Fruit fly (Drosophila melanogaster) whole organism, embryonic: ENCODE data around the gene Tmtc2.

ENCODE experiments used
- Atf3 ChIP-seq: fragments of 200-800 bp; sonication (Bioruptor generic); optimal IDR thresholded peaks from 3 replicates; lab custom pipeline; 2016; ENCODE audit warnings: missing biosample characterization, missing genetic modification characterization
- B-H1 ChIP-seq: fragments of 200-800 bp; sonication (Bioruptor generic); IDR thresholded peaks from 3 replicates; pipeline ENCODE4 v1.3.6; 2022; ENCODE audit warnings: missing biosample characterization, missing genetic modification characterization
- Bteb2 ChIP-seq: fragments of 200-800 bp; sonication (Bioruptor generic); optimal IDR thresholded peaks from 2 replicates; lab custom pipeline; 2016; ENCODE audit warnings: missing biosample characterization, missing genetic modification characterization
- C15 ChIP-seq: fragments of 200-800 bp; sonication (Bioruptor generic); IDR thresholded peaks from 3 replicates; pipeline ENCODE4 v1.3.6; 2022; ENCODE audit warnings: missing biosample characterization, missing genetic modification characterization
- CG1024 ChIP-seq: fragments of 200-800 bp; sonication (Bioruptor generic); IDR thresholded peaks from 2 replicates; pipeline ENCODE4 v1.3.6; 2022; ENCODE audit warnings: missing biosample characterization, missing genetic modification characterization
- CG10366 ChIP-seq: fragments of 200-800 bp; sonication (Bioruptor generic); IDR thresholded peaks from 2 replicates; pipeline ENCODE4 v1.3.6; 2022; ENCODE audit warnings: missing biosample characterization, missing genetic modification characterization
- CG12659 ChIP-seq: fragments of 200-800 bp; sonication (Bioruptor generic); optimal IDR thresholded peaks from 3 replicates; lab custom pipeline; 2017; ENCODE audit warnings: mild to moderate bottlenecking, missing biosample characterization, missing genetic modification reagents, missing genetic modification characterization
- CG14441 ChIP-seq: fragments of 200-800 bp; sonication (Bioruptor generic); IDR thresholded peaks from 2 replicates; pipeline ENCODE4 v1.3.6; 2022; ENCODE audit warnings: missing biosample characterization, missing genetic modification characterization
- CG14710 ChIP-seq: fragments of 200-800 bp; sonication (Bioruptor generic); optimal IDR thresholded peaks from 3 replicates; lab custom pipeline; 2019; ENCODE audit warnings: missing biosample characterization, mild to moderate bottlenecking, missing genetic modification characterization, moderate library complexity
- CG1647 ChIP-seq: fragments of 200-800 bp; sonication (Bioruptor generic); optimal IDR thresholded peaks from 3 replicates; lab custom pipeline; 2016; ENCODE audit warnings: missing biosample characterization, missing genetic modification characterization
- CG17359 ChIP-seq: fragments of 200-800 bp; sonication (Bioruptor generic); optimal IDR thresholded peaks from 3 replicates; lab custom pipeline; 2018; ENCODE audit warnings: missing biosample characterization, mild to moderate bottlenecking, missing genetic modification characterization, moderate library complexity
- CG17385 ChIP-seq: fragments of 200-800 bp; sonication (Bioruptor generic); optimal IDR thresholded peaks from 3 replicates; lab custom pipeline; 2018; ENCODE audit warnings: missing biosample characterization, mild to moderate bottlenecking, missing genetic modification characterization
- CG17829 ChIP-seq: fragments of 200-800 bp; optimal IDR thresholded peaks from 2 replicates; lab custom pipeline; 2019; ENCODE audit warnings: missing biosample characterization, mild to moderate bottlenecking, missing genetic modification characterization, moderate library complexity
- CG18011 ChIP-seq: fragments of 200-800 bp; sonication (Bioruptor generic); optimal IDR thresholded peaks from 2 replicates; lab custom pipeline; 2017; ENCODE audit warnings: missing biosample characterization, missing genetic modification characterization, mild to moderate bottlenecking, moderate library complexity, missing genotype
- CG2678 ChIP-seq: fragments of 200-800 bp; sonication (Bioruptor generic); optimal IDR thresholded peaks from 3 replicates; lab custom pipeline; 2019; ENCODE audit warnings: missing biosample characterization, mild to moderate bottlenecking, missing genetic modification characterization, moderate library complexity
- CG3726 ChIP-seq: fragments of 200-800 bp; sonication (Bioruptor generic); IDR thresholded peaks from 3 replicates; pipeline ENCODE4, ENCODE4 v1.3.6; 2022; ENCODE audit warnings: missing biosample characterization, missing genetic modification characterization
- CG3838 ChIP-seq: fragments of 200-800 bp; sonication (Bioruptor generic); optimal IDR thresholded peaks from 3 replicates; lab custom pipeline; 2016; ENCODE audit warnings: missing biosample characterization, missing genetic modification characterization
- CG3995 ChIP-seq: fragments of 200-800 bp; sonication (Bioruptor generic); optimal IDR thresholded peaks from 3 replicates; lab custom pipeline; 2016; ENCODE audit warnings: missing biosample characterization, missing genetic modification characterization
- CG4404 ChIP-seq: fragments of 200-800 bp; sonication (Bioruptor generic); IDR thresholded peaks from 2 replicates; pipeline ENCODE4 v1.3.6; 2022; ENCODE audit warnings: missing biosample characterization, missing genetic modification characterization
- CG4730 ChIP-seq: fragments of 200-800 bp; sonication (Bioruptor generic); IDR thresholded peaks from 2 replicates; pipeline ENCODE4 v1.3.6; 2022; ENCODE audit warnings: missing biosample characterization, missing genetic modification characterization
- CG4820 ChIP-seq: fragments of 200-800 bp; sonication (Bioruptor generic); optimal IDR thresholded peaks from 3 replicates; lab custom pipeline; 2016; ENCODE audit warnings: missing biosample characterization, missing genetic modification characterization
- CG5180 ChIP-seq: fragments of 200-800 bp; sonication (Bioruptor generic); optimal IDR thresholded peaks from 3 replicates; lab custom pipeline; 2017; ENCODE audit warnings: missing biosample characterization, missing genetic modification characterization, mild to moderate bottlenecking, moderate library complexity, missing genetic modification reagents
- CG5953 ChIP-seq: fragments of 200-800 bp; sonication (Bioruptor generic); IDR thresholded peaks from 2 replicates; pipeline ENCODE4 v1.3.6; 2022; ENCODE audit warnings: missing biosample characterization, missing genetic modification characterization
- CG9932 ChIP-seq: fragments of 200-800 bp; sonication (Bioruptor generic); IDR thresholded peaks from 2 replicates; pipeline ENCODE4 v1.3.6; 2022; ENCODE audit warnings: missing biosample characterization, missing genetic modification characterization
- Dip3 ChIP-seq: fragments of 200-800 bp; sonication (Bioruptor generic); optimal IDR thresholded peaks from 3 replicates; lab custom pipeline; 2016; ENCODE audit warnings: missing biosample characterization, missing genetic modification characterization
- Doc3 ChIP-seq: fragments of 200-800 bp; sonication (Bioruptor generic); IDR thresholded peaks from 3 replicates; pipeline ENCODE4 v1.3.6; 2022; ENCODE audit warnings: missing biosample characterization, missing genetic modification characterization; ENCODE audit not compliant: partially characterized antibody
- Drgx ChIP-seq: fragments of 200-800 bp; sonication (Bioruptor generic); IDR thresholded peaks from 2 replicates; pipeline ENCODE4 v1.3.6; 2022; ENCODE audit warnings: missing biosample characterization, missing genetic modification characterization
- ERR ChIP-seq: fragments of 200-800 bp; sonication (Bioruptor generic); optimal IDR thresholded peaks from 2 replicates; lab custom pipeline; 2016; ENCODE audit warnings: missing biosample characterization, missing genetic modification characterization
- Elba2 ChIP-seq: fragments of 200-800 bp; sonication (Bioruptor generic); optimal IDR thresholded peaks from 3 replicates; lab custom pipeline; 2016; ENCODE audit warnings: missing biosample characterization, missing genetic modification characterization
- Hr3 ChIP-seq: fragments of 200-800 bp; sonication (Bioruptor generic); optimal IDR thresholded peaks from 3 replicates; lab custom pipeline; 2016; ENCODE audit warnings: missing biosample characterization, missing genetic modification characterization
- Mes4 ChIP-seq: fragments of 200-800 bp; sonication (Bioruptor generic); optimal IDR thresholded peaks from 2 replicates; lab custom pipeline; 2016; ENCODE audit warnings: missing biosample characterization, missing genetic modification characterization
- NFAT ChIP-seq: fragments of 200-800 bp; sonication (Bioruptor generic); IDR thresholded peaks from 2 replicates; pipeline ENCODE4 v1.3.6; 2022; ENCODE audit warnings: missing biosample characterization, missing genetic modification characterization
- Ptx1 ChIP-seq: fragments of 200-800 bp; sonication (Bioruptor generic); IDR thresholded peaks from 2 replicates; pipeline ENCODE4 v1.3.6; 2022; ENCODE audit warnings: missing biosample characterization, missing genetic modification characterization
- Six4 ChIP-seq: fragments of 200-800 bp; sonication (Bioruptor generic); optimal IDR thresholded peaks from 2 replicates; lab custom pipeline; 2016; ENCODE audit warnings: missing biosample characterization, missing genetic modification characterization
- Sox102F ChIP-seq: fragments of 200-800 bp; sonication (Bioruptor generic); optimal IDR thresholded peaks from 2 replicates; lab custom pipeline; 2018; ENCODE audit warnings: missing biosample characterization, mild to moderate bottlenecking, missing genetic modification characterization, moderate library complexity
- chif ChIP-seq, 2 experiments: fragments of 200-800 bp; sonication (Bioruptor generic); optimal IDR thresholded peaks; 3 replicates each; lab custom pipeline; 2016; ENCODE audit warnings: missing biosample characterization in 2 of 2, missing genetic modification characterization in 2 of 2
- chm ChIP-seq: fragments of 200-800 bp; sonication (Bioruptor generic); IDR thresholded peaks from 2 replicates; pipeline ENCODE4 v1.3.6; 2022; ENCODE audit warnings: missing biosample characterization, missing genetic modification characterization
- chn ChIP-seq: fragments of 200-800 bp; sonication (Bioruptor generic); optimal IDR thresholded peaks from 2 replicates; lab custom pipeline; 2016; ENCODE audit warnings: missing biosample characterization, missing genetic modification characterization
- crc ChIP-seq: fragments of 200-800 bp; sonication (Bioruptor generic); optimal IDR thresholded peaks from 2 replicates; lab custom pipeline; 2016; ENCODE audit warnings: missing biosample characterization, missing genetic modification characterization
- crol ChIP-seq: fragments of 200-800 bp; sonication (Bioruptor generic); IDR thresholded peaks from 2 replicates; pipeline ENCODE4 v1.3.6; 2022; ENCODE audit warnings: missing biosample characterization, missing genetic modification characterization
- dmrt99B ChIP-seq: fragments of 200-800 bp; sonication (Bioruptor generic); optimal IDR thresholded peaks from 2 replicates; lab custom pipeline; 2018; ENCODE audit warnings: missing biosample characterization, mild to moderate bottlenecking, missing genetic modification characterization, moderate library complexity
- dysf ChIP-seq: fragments of 200-800 bp; sonication (Bioruptor generic); IDR thresholded peaks from 3 replicates; pipeline ENCODE4 v1.3.6; 2022; ENCODE audit warnings: missing biosample characterization, missing genetic modification characterization
- ewg ChIP-seq: fragments of 200-800 bp; sonication (Bioruptor generic); optimal IDR thresholded peaks from 3 replicates; lab custom pipeline; 2017; ENCODE audit warnings: mild to moderate bottlenecking, missing biosample characterization, missing genetic modification reagents, missing genetic modification characterization
- fru ChIP-seq: fragments of >200 bp; optimal IDR thresholded peaks from 2 replicates; lab custom pipeline; 2017
- kni ChIP-seq: fragments of 200-800 bp; sonication (Bioruptor generic); optimal IDR thresholded peaks from 3 replicates; lab custom pipeline; 2017; ENCODE audit warnings: mild to moderate bottlenecking, missing biosample characterization, missing genetic modification reagents, missing genetic modification characterization
- pita ChIP-seq: fragments of 200-800 bp; sonication (Bioruptor generic); optimal IDR thresholded peaks from 2 replicates; lab custom pipeline; 2017; ENCODE audit warnings: missing biosample characterization, mild to moderate bottlenecking, missing genetic modification characterization
- salm ChIP-seq: fragments of 200-800 bp; sonication (Bioruptor generic); optimal IDR thresholded peaks from 2 replicates; lab custom pipeline; 2018; ENCODE audit warnings: missing biosample characterization, mild to moderate bottlenecking, missing genetic modification characterization
- sisA ChIP-seq: fragments of 200-800 bp; sonication (Bioruptor generic); IDR thresholded peaks from 2 replicates; pipeline ENCODE4 v1.3.6; 2022; ENCODE audit warnings: missing biosample characterization, missing genetic modification characterization
- slbo ChIP-seq: fragments of 200-800 bp; sonication (Bioruptor generic); IDR thresholded peaks from 2 replicates; pipeline ENCODE4 v1.3.6; 2022; ENCODE audit warnings: missing biosample characterization, missing genetic modification characterization
- so ChIP-seq: fragments of 200-800 bp; sonication (Bioruptor generic); IDR thresholded peaks from 3 replicates; pipeline ENCODE4 v1.3.6; 2022; ENCODE audit warnings: missing biosample characterization, missing genetic modification characterization
- tin ChIP-seq: fragments of 200-800 bp; sonication (Bioruptor generic); optimal IDR thresholded peaks from 3 replicates; lab custom pipeline; 2016; ENCODE audit warnings: missing biosample characterization, missing genetic modification characterization
- ttk ChIP-seq: fragments of 200-800 bp; sonication (Bioruptor generic); IDR thresholded peaks from 2 replicates; pipeline ENCODE4 v2.1.2; 2022; ENCODE audit warnings: missing biosample characterization, missing genetic modification characterization
- wor ChIP-seq: fragments of 200-800 bp; sonication (Bioruptor generic); IDR thresholded peaks from 2 replicates; pipeline ENCODE4 v1.3.6; 2022; ENCODE audit warnings: missing biosample characterization, missing genetic modification characterization

Tmtc2 gene

dm6 chr2L:889799-890198 lies 32.8 kb upstream of the Tmtc2 start (continued):
- TF ChIP-seq slbo (peak; percentile 77), CG10366 (GFP tag; lab: Robert Waterston, UW) (peak; percentile 45; the same call in 1 of the 2 replicates), wor (GFP tag; lab: Robert Waterston, UW) (peak; percentile 28; the same call in 1 of the 2 replicates), Ptx1 (GFP tag; lab: Robert Waterston, UW) (peak; percentile 27; the same call in 1 of the 2 replicates), C15 (GFP tag; lab: Robert Waterston, UW) (no peak), CG17829 (no peak), Sox102F (GFP tag; lab: Kevin White, UChicago) (peak; percentile 61), Dip3 (GFP tag; lab: Kevin White, UChicago) (no peak), salm (no peak), CG9932 (GFP tag; lab: Robert Waterston, UW) (no peak), CG14710 (tag; lab: Kevin White, UChicago) (no peak), CG4404 (GFP tag; lab: Robert Waterston, UW) (no peak), CG17359 (no peak), Drgx (GFP tag; lab: Robert Waterston, UW) (no peak), CG14441 (GFP tag; lab: Robert Waterston, UW) (peak; percentile 61), CG1647 (GFP tag; lab: Kevin White, UChicago) (no peak), CG5180 (GFP tag; lab: Kevin White, UChicago) (no peak), so (GFP tag; lab: Robert Waterston, UW) (no peak), CG5953 (GFP tag; lab: Robert Waterston, UW) (peak; percentile 39; the same call in 1 of the 2 replicates), Elba2 (no peak), B-H1 (no peak; the same call in 2 of the 3 replicates), sisA (GFP tag; lab: Robert Waterston, UW) (peak; percentile 57), NFAT (GFP tag; lab: Robert Waterston, UW) (no peak), tin (GFP tag; lab: Kevin White, UChicago) (no peak), ewg (GFP tag; lab: Kevin White, UChicago) (peak; percentile 11), Bteb2 (GFP tag; lab: Kevin White, UChicago) (no peak), CG18011 (GFP tag; lab: Kevin White, UChicago) (no peak), CG4730 (peak; percentile 30; the same call in 1 of the 2 replicates), CG12659 (no peak), dysf (GFP tag; lab: Robert Waterston, UW) (peak; percentile 55; the same call in 2 of the 3 replicates), kni (GFP tag; lab: Kevin White, UChicago) (no peak), chm (GFP tag; lab: Robert Waterston, UW) (no peak), crol (GFP tag; lab: Robert Waterston, UW) (0 out of 2 replicates have a peak, but pooled peaks have one; percentile 9), CG1024 (no peak), CG3995 (GFP tag; lab: Kevin White, UChicago) (no peak), chif (GFP tag; optimal IDR thresholded peaks at IDR 0.05; lab: Kevin White, UChicago) (peak in 1 of 2 experiments; percentile 6), Atf3 (GFP tag; lab: Kevin White, UChicago) (peak; percentile 5), Doc3 (GFP tag; lab: Robert Waterston, UW) (no peak), ttk (GFP tag; lab: Robert Waterston, UW) (peak; percentile 40; the same call in 1 of the 2 replicates), pita (no peak), Hr3 (no peak), CG2678 (tag; lab: Kevin White, UChicago) (peak; percentile 22), Mes4 (GFP tag; lab: Kevin White, UChicago) (no peak), Six4 (GFP tag; lab: Kevin White, UChicago) (no peak), CG4820 (GFP tag; lab: Kevin White, UChicago) (no peak), ERR (GFP tag; lab: Kevin White, UChicago) (no peak), crc (GFP tag; lab: Kevin White, UChicago) (no peak), chn (GFP tag; lab: Kevin White, UChicago) (peak; percentile 19), CG3726 (0 out of 3 replicates have a peak, but pooled peaks have one; percentile 35), fru (lab: Kevin White, UChicago) (no peak), CG3838 (GFP tag; lab: Kevin White, UChicago) (no peak), CG17385 (peak; percentile 39), dmrt99B (tag; lab: Kevin White, UChicago) (peak; percentile 39)
